Fruit fly (Drosophila melanogaster): ENCODE measurements around the gene IntS11.

Gene IntS11

DNA sequence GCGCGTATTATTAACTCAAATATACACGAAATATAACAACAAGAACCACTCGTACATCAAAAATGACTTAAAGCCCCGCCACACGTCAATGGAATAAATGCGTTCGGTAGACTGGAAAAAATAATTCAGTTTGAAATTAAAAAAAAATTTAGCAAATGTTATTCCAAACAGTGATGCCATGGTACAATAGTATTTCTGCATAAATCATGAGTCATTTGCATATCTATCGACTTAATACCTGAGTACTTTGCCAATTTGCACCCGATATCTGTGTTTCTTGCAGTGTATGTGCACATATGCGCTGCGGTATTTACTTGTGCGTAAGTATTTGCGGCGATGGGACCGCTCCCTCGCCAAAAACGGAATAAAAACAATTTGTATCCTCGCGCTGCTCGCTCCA, 18.0 kb downstream of the IntS11 start (continued):
- TF ChIP-seq HLH54F (GFP tag; optimal IDR thresholded peaks at IDR 0.05) (peak; percentile 21), CG11247 (GFP tag; IDR thresholded peaks at IDR 0.05) (0 out of 2 replicates have a peak, but pooled peaks have one; percentile 30), CG3163 (GFP tag; optimal IDR thresholded peaks at IDR 0.05) (no peak), CG7987 (GFP tag; optimal IDR thresholded peaks at IDR 0.05) (no peak), NC2α (GFP tag; optimal IDR thresholded peaks at IDR 0.05) (no peak), CG43689 (GFP tag; IDR thresholded peaks at IDR 0.05) (0 out of 2 replicates have a peak, but pooled peaks have one; percentile 18), scrt (GFP tag; optimal IDR thresholded peaks at IDR 0.05) (no peak), peb (GFP tag; IDR thresholded peaks at IDR 0.05) (no peak), sd (tag; optimal IDR thresholded peaks at IDR 0.05) (no peak), CG17385 (GFP tag; optimal IDR thresholded peaks at IDR 0.05) (peak; percentile 9), CG1024 (GFP tag; IDR thresholded peaks at IDR 0.05) (no peak), pzg (GFP tag; optimal IDR thresholded peaks at IDR 0.05) (no peak), Eip74EF (GFP tag; optimal IDR thresholded peaks at IDR 0.05) (no peak), Ssrp (tag; optimal IDR thresholded peaks at IDR 0.05) (peak; percentile 8), CG5953 (GFP tag; IDR thresholded peaks at IDR 0.05) (no peak), abd-A (tag; optimal IDR thresholded peaks at IDR 0.05) (no peak), pfk (GFP tag; optimal IDR thresholded peaks at IDR 0.05) (no peak), CG16815 (GFP tag; optimal IDR thresholded peaks at IDR 0.05) (peak; percentile 13), ap (GFP tag; IDR thresholded peaks at IDR 0.05) (no peak; the same call in 1 of the 2 replicates), Chrac-16 (GFP tag; optimal IDR thresholded peaks at IDR 0.05) (peak; percentile 26), tna (GFP tag; IDR thresholded peaks at IDR 0.05; ENCODE audit: partially characterized antibody) (no peak), rib (GFP tag; IDR thresholded peaks at IDR 0.05) (no peak), CG10431 (GFP tag; optimal IDR thresholded peaks at IDR 0.05) (no peak), B-H2 (GFP tag; optimal IDR thresholded peaks at IDR 0.05) (no peak), Med (GFP tag) (peak; percentile 78), corto (GFP tag; optimal IDR thresholded peaks at IDR 0.05) (peak; percentile 82), zfh2 (GFP tag; optimal IDR thresholded peaks at IDR 0.05) (peak; percentile 31), Hmr (GFP tag; optimal IDR thresholded peaks at IDR 0.05) (no peak), mirr (GFP tag; optimal IDR thresholded peaks at IDR 0.05) (no peak), prd (optimal IDR thresholded peaks at IDR 0.05) (no peak), prd (GFP tag; IDR thresholded peaks at IDR 0.05) (peak; percentile 73), run (tag; optimal IDR thresholded peaks at IDR 0.05) (no peak), Bteb2 (GFP tag; optimal IDR thresholded peaks at IDR 0.05) (peak; percentile 23), maf-S (GFP tag; optimal IDR thresholded peaks at IDR 0.05) (no peak), row (GFP tag; IDR thresholded peaks at IDR 0.05) (peak; percentile 55), eyg (GFP tag; optimal IDR thresholded peaks at IDR 0.05) (no peak), MESR4 (GFP tag; optimal IDR thresholded peaks at IDR 0.05) (no peak), C15 (GFP tag; IDR thresholded peaks at IDR 0.05) (0 out of 3 replicates have a peak, but pooled peaks have one; percentile 40), esg (GFP tag; conservative IDR thresholded peaks at IDR 0.05) (peak; percentile 45), CG10654 (GFP tag; optimal IDR thresholded peaks at IDR 0.05) (peak; percentile 39), nom (GFP tag; optimal IDR thresholded peaks at IDR 0.05) (peak; percentile 47), so (GFP tag; IDR thresholded peaks at IDR 0.05) (peak; percentile 37; the same call in 1 of the 3 replicates), NC2β (GFP tag; optimal IDR thresholded peaks at IDR 0.05) (no peak), chif (GFP tag; optimal IDR thresholded peaks at IDR 0.05) (peak; percentile 26 to 47), tgo (GFP tag; IDR thresholded peaks at IDR 0.05) (peak; percentile 37; the same call in 1 of the 3 replicates), CG17186 (GFP tag; optimal IDR thresholded peaks at IDR 0.05) (no peak), Taf1 (GFP tag; IDR thresholded peaks at IDR 0.05) (no peak), CG10979 (tag; optimal IDR thresholded peaks at IDR 0.05) (peak; percentile 23), Abd-B (GFP tag; optimal IDR thresholded peaks at IDR 0.05) (no peak), H2.0 (GFP tag; IDR thresholded peaks at IDR 0.05) (peak; percentile 26; the same call in 1 of the 2 replicates), E2f2 (GFP tag; IDR thresholded peaks at IDR 0.05) (0 out of 2 replicates have a peak, but pooled peaks have one; percentile 10)

Measured in whole organism, embryonic.